Fruit fly (Drosophila melanogaster) whole organism, prepupa: ENCODE results near the gene CG6928.

ENCODE experiments used
- CG3032 ChIP-seq: fragments of 200-800 bp; optimal IDR thresholded peaks from 2 replicates; lab custom pipeline; 2019; ENCODE audit warnings: missing biosample characterization, mild to moderate bottlenecking, missing genetic modification characterization, moderate library complexity
- CG32006 ChIP-seq: fragments of 200-800 bp; sonication (Bioruptor generic); optimal IDR thresholded peaks from 3 replicates; lab custom pipeline; 2017; ENCODE audit warnings: missing biosample characterization, mild to moderate bottlenecking, missing genetic modification characterization
- CG9139 ChIP-seq: fragments of 200-800 bp; sonication (Bioruptor generic); optimal IDR thresholded peaks from 3 replicates; lab custom pipeline; 2017; ENCODE audit warnings: missing biosample characterization, mild to moderate bottlenecking, missing genetic modification characterization
- Ets21C ChIP-seq: fragments of 200-800 bp; sonication (Bioruptor generic); optimal IDR thresholded peaks from 3 replicates; lab custom pipeline; 2016; ENCODE audit warnings: missing biosample characterization, missing genetic modification characterization
- Sox102F ChIP-seq: fragments of 200-800 bp; sonication (Bioruptor generic); optimal IDR thresholded peaks from 2 replicates; lab custom pipeline; 2016; ENCODE audit warnings: missing biosample characterization, mild to moderate bottlenecking, missing genetic modification characterization
- Sox14 ChIP-seq: fragments of 200-800 bp; sonication (Bioruptor generic); optimal IDR thresholded peaks from 3 replicates; lab custom pipeline; 2016; ENCODE audit warnings: missing biosample characterization, missing genetic modification characterization
- Sox15 ChIP-seq: fragments of 200-800 bp; sonication (Bioruptor generic); optimal IDR thresholded peaks from 3 replicates; lab custom pipeline; 2016; ENCODE audit warnings: missing biosample characterization, missing genetic modification characterization
- fd59A ChIP-seq: fragments of 200-800 bp; sonication (Bioruptor generic); optimal IDR thresholded peaks from 2 replicates; lab custom pipeline; 2017; ENCODE audit warnings: missing biosample characterization, mild to moderate bottlenecking, missing genetic modification characterization, missing genetic modification reagents
- fd85E ChIP-seq: fragments of 200-800 bp; sonication (Bioruptor generic); optimal IDR thresholded peaks from 3 replicates; lab custom pipeline; 2016; ENCODE audit warnings: missing biosample characterization, missing genetic modification characterization
- ss ChIP-seq, 2 experiments: fragments of 200-800 bp; sonication (Bioruptor generic); optimal IDR thresholded peaks; 2 replicates in 1 of 2; 3 replicates in 1 of 2; lab custom pipeline; 2017 to 2018; ENCODE audit warnings: mild to moderate bottlenecking in 2 of 2, missing biosample characterization in 2 of 2, missing genetic modification characterization in 2 of 2, moderate library complexity in 1 of 2

DNA sequence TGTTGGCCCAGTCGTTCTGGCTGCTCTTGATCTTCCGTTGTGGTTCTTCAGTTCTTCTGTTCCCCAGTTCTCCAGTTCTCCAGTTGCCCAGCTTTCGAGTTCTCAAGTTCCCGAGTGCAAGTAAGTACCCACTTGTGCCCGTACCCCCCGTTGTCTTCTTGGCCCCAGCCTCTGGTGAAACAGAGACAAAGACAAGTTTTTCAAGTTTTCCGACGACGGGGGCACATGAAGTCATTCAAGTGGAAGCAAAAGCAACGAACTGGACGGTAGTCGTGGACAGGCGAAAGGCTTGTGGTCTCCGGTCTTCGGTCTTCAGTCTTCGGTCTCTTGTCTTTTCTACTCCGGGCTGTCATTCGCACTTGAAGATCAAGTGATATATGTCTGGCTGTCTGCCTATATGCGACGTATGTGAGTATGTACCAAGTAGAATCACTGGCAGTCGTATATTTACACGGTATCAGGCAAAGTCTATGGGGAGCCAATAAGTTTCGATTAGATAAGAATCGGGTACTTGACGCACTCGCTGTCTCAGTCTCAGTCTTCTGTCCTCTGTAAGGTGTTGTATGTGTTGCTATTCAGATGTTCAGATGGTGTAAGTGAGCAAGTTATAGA is 37.5 kb downstream of the CG6928 start:
- TF ChIP-seq ss (GFP tag; optimal IDR thresholded peaks at IDR 0.05; lab: Kevin White, UChicago) = peak; percentile 78 to 79
- TF ChIP-seq fd59A (GFP tag; lab: Kevin White, UChicago) = no peak
- TF ChIP-seq Sox14 (GFP tag; lab: Kevin White, UChicago) = peak; percentile 76
- peak; percentile 14 for TF ChIP-seq CG32006
- TF ChIP-seq Sox15 (GFP tag; lab: Kevin White, UChicago) = no peak
- peak; percentile 33 for TF ChIP-seq CG9139 (GFP tag; lab: Kevin White, UChicago)
- TF ChIP-seq CG3032 = no peak
- no peak for TF ChIP-seq fd85E (GFP tag; lab: Kevin White, UChicago)
- TF ChIP-seq Sox102F (GFP tag; lab: Kevin White, UChicago) = peak; percentile 26
- TF ChIP-seq Ets21C (GFP tag; lab: Kevin White, UChicago) = no peak
